Worm (Caenorhabditis elegans): ENCODE results near the gene nspc-1.

nspc-1 gene

ce11 chrX:8523000-8523399 is 11.9 kb downstream of the nspc-1 start:
- TF ChIP-seq odd-2 (tag; optimal IDR thresholded peaks at IDR 0.05) (no peak), elt-4 (tag; optimal IDR thresholded peaks at IDR 0.05) (no peak), gmeb-2 (tag; optimal IDR thresholded peaks at IDR 0.05) (no peak), eyg-1 (tag; optimal IDR thresholded peaks at IDR 0.05) (no peak), hlh-30 (tag; optimal IDR thresholded peaks at IDR 0.05; ENCODE audit: insufficient read depth) (no peak), ceh-2 (tag; optimal IDR thresholded peaks at IDR 0.05) (no peak), ceh-18 (tag; optimal IDR thresholded peaks at IDR 0.05) (no peak), zip-5 (tag; optimal IDR thresholded peaks at IDR 0.05) (no peak), fkh-6 (tag; optimal IDR thresholded peaks at IDR 0.05) (no peak), unc-42 (tag; optimal IDR thresholded peaks at IDR 0.05) (no peak), ztf-16 (tag; optimal IDR thresholded peaks at IDR 0.05) (no peak), ref-2 (tag; optimal IDR thresholded peaks at IDR 0.05) (no peak), pax-1 (tag; optimal IDR thresholded peaks at IDR 0.05) (no peak)

ce11 chrX:8521614-8522013 is 13.3 kb downstream of the nspc-1 start, which contains the start of gene C03G5.14:
Gene C03G5.14, plus strand, starts transcription at chrX:8521914.
- TF ChIP-seq ceh-6 (GFP tag; optimal IDR thresholded peaks at IDR 0.05) (no peak), pqm-1 (tag; optimal IDR thresholded peaks at IDR 0.05) (no peak), ref-2 (tag; optimal IDR thresholded peaks at IDR 0.05) (no peak)

ce11 chrX:8520402-8520801 is 14.5 kb downstream of the nspc-1 start, which contains the start of gene H03E18.2:
Gene H03E18.2, minus strand, starts transcription at chrX:8520502.
- no peak for TF ChIP-seq ceh-31 (tag; optimal IDR thresholded peaks at IDR 0.05)
- TF ChIP-seq fkh-10 (GFP tag; optimal IDR thresholded peaks at IDR 0.05): no peak
- TF ChIP-seq ttx-3 (tag; optimal IDR thresholded peaks at IDR 0.05): no peak
- no peak for TF ChIP-seq ahr-1 (tag; optimal IDR thresholded peaks at IDR 0.05)

- TF ChIP-seq che-1 (tag; optimal IDR thresholded peaks at IDR 0.05) (no peak), npax-4 (tag; optimal IDR thresholded peaks at IDR 0.05) (no peak), ceh-9 (tag; optimal IDR thresholded peaks at IDR 0.05) (no peak), ttx-3 (tag; optimal IDR thresholded peaks at IDR 0.05) (no peak), hlh-13 (GFP tag; optimal IDR thresholded peaks at IDR 0.05) (no peak), pag-3 (tag; optimal IDR thresholded peaks at IDR 0.05; ENCODE audit: borderline replicate concordance) (no peak), hlh-30 (tag; optimal IDR thresholded peaks at IDR 0.05; ENCODE audit: insufficient read depth) (no peak)
These were observed 25.8 kb downstream of the nspc-1 start for ce11 chrX:8509088-8509487.

ce11 chrX:8507576-8507975 is 27.3 kb downstream of the nspc-1 start, which contains the start of gene H03E18.1:
Gene H03E18.1, plus strand, starts transcription at chrX:8507876.
- TF ChIP-seq ahr-1 (tag; optimal IDR thresholded peaks at IDR 0.05): no peak
- no peak for TF ChIP-seq hlh-6 (tag; optimal IDR thresholded peaks at IDR 0.05)
- no peak for TF ChIP-seq ceh-18 (tag; optimal IDR thresholded peaks at IDR 0.05)
- no peak for TF ChIP-seq ceh-6 (GFP tag; optimal IDR thresholded peaks at IDR 0.05)
- no peak for TF ChIP-seq dmd-4 (tag; optimal IDR thresholded peaks at IDR 0.05; ENCODE audit: borderline replicate concordance)
- no peak for TF ChIP-seq ceh-34 (tag; optimal IDR thresholded peaks at IDR 0.05)
- no peak for TF ChIP-seq ceh-14 (tag; optimal IDR thresholded peaks at IDR 0.05)
- no peak for TF ChIP-seq pax-1 (tag; optimal IDR thresholded peaks at IDR 0.05)
- no peak for TF ChIP-seq ceh-22 (tag; optimal IDR thresholded peaks at IDR 0.05)
- no peak for TF ChIP-seq eyg-1 (tag; optimal IDR thresholded peaks at IDR 0.05)
- TF ChIP-seq nfya-1 (tag; optimal IDR thresholded peaks at IDR 0.05): no peak

- TF ChIP-seq elt-2 (tag; optimal IDR thresholded peaks at IDR 0.05) (no peak), rnt-1 (tag; optimal IDR thresholded peaks at IDR 0.05) (no peak), gmeb-2 (tag; optimal IDR thresholded peaks at IDR 0.05) (no peak), unc-42 (tag; optimal IDR thresholded peaks at IDR 0.05) (no peak), pax-1 (tag; optimal IDR thresholded peaks at IDR 0.05) (no peak), elt-4 (tag; optimal IDR thresholded peaks at IDR 0.05) (no peak), dmd-4 (tag; optimal IDR thresholded peaks at IDR 0.05; ENCODE audit: borderline replicate concordance) (no peak), ceh-48 (tag; optimal IDR thresholded peaks at IDR 0.05) (no peak), sox-4 (tag; optimal IDR thresholded peaks at IDR 0.05) (no peak), ceh-2 (tag; optimal IDR thresholded peaks at IDR 0.05) (no peak), Y22D7AL.16 (tag; optimal IDR thresholded peaks at IDR 0.05) (no peak), lin-11 (tag; optimal IDR thresholded peaks at IDR 0.05) (no peak), sdc-2 (tag; optimal IDR thresholded peaks at IDR 0.05) (no peak), ceh-18 (tag; optimal IDR thresholded peaks at IDR 0.05) (no peak), pha-2 (tag; optimal IDR thresholded peaks at IDR 0.05) (no peak), dve-1 (tag; optimal IDR thresholded peaks at IDR 0.05) (no peak), tbx-7 (tag; optimal IDR thresholded peaks at IDR 0.05) (no peak), ets-4 (tag; optimal IDR thresholded peaks at IDR 0.05) (no peak), hlh-30 (tag; optimal IDR thresholded peaks at IDR 0.05; ENCODE audit: insufficient read depth) (no peak)
These were observed 27.9 kb downstream of the nspc-1 start for ce11 chrX:8507053-8507452.

Data from whole organism, late embryonic.